Worm (Caenorhabditis elegans): ENCODE results near the gene srbc-54.

Gene srbc-54

ce11 chrV:15792409-15792808 lies 41.1 kb downstream of the srbc-54 start, which contains the start of gene T26E4.4:
Gene T26E4.4 (minus strand): TSS chrV:15792509.
- TF ChIP-seq pha-4 (tag; optimal IDR thresholded peaks at IDR 0.05): no peak
- no peak for TF ChIP-seq ZK546.5 (tag; optimal IDR thresholded peaks at IDR 0.05)
- TF ChIP-seq ztf-4 (tag; optimal IDR thresholded peaks at IDR 0.05): no peak
- no peak for TF ChIP-seq unc-62 (GFP tag; optimal IDR thresholded peaks at IDR 0.05)
- TF ChIP-seq ceh-82 (tag; optimal IDR thresholded peaks at IDR 0.05): no peak
- TF ChIP-seq elt-2 (tag; optimal IDR thresholded peaks at IDR 0.05): no peak
- TF ChIP-seq fkh-10 (GFP tag; optimal IDR thresholded peaks at IDR 0.05): no peak
- TF ChIP-seq snpc-4 (tag; optimal IDR thresholded peaks at IDR 0.05): no peak
- TF ChIP-seq nhr-25 (tag; optimal IDR thresholded peaks at IDR 0.05): no peak
- TF ChIP-seq lin-39 (tag; optimal IDR thresholded peaks at IDR 0.05): no peak
- no peak for TF ChIP-seq egl-5 (tag; optimal IDR thresholded peaks at IDR 0.05)

- no peak for TF ChIP-seq unc-39 (tag; optimal IDR thresholded peaks at IDR 0.05)
- no peak for TF ChIP-seq ama-1 (optimal IDR thresholded peaks at IDR 0.05)
- no peak for TF ChIP-seq ceh-82 (tag; optimal IDR thresholded peaks at IDR 0.05)
- TF ChIP-seq nhr-43 (tag; optimal IDR thresholded peaks at IDR 0.05; ENCODE audit: poor library complexity, severe bottlenecking): no peak
- TF ChIP-seq ceh-9 (tag; optimal IDR thresholded peaks at IDR 0.05): no peak
- no peak for TF ChIP-seq fkh-2 (tag; optimal IDR thresholded peaks at IDR 0.05)
- no peak for TF ChIP-seq nhr-23 (tag; optimal IDR thresholded peaks at IDR 0.05)
- TF ChIP-seq unc-62 (GFP tag; optimal IDR thresholded peaks at IDR 0.05): no peak
- no peak for TF ChIP-seq sea-2 (GFP tag; optimal IDR thresholded peaks at IDR 0.05)
- TF ChIP-seq nhr-28 (tag; optimal IDR thresholded peaks at IDR 0.05): no peak
- TF ChIP-seq snpc-4 (tag; optimal IDR thresholded peaks at IDR 0.05): no peak
- TF ChIP-seq aly-2 (tag; optimal IDR thresholded peaks at IDR 0.05): no peak
- TF ChIP-seq egl-27 (tag; optimal IDR thresholded peaks at IDR 0.05): no peak
Measured at ce11 chrV:15782494-15782893, 51.0 kb downstream of the srbc-54 start, which contains the start of gene T26E4.3. Gene T26E4.3 (plus strand): TSS chrV:15782794.

Data from whole organism, L3 larva.